Fruit fly (Drosophila melanogaster): ENCODE data around the gene lft.

lft gene

dm6 chr2L:10362408-10363067 is 1.7 kb upstream of the lft start, which contains the start of the genes Cand1 and pim (continued):
- TF ChIP-seq ranshi (GFP tag; IDR thresholded peaks at IDR 0.05), result no peak
- no peak for TF ChIP-seq Six4 (GFP tag; optimal IDR thresholded peaks at IDR 0.05)
- TF ChIP-seq CG32767 (GFP tag; IDR thresholded peaks at IDR 0.05), result no peak
- peak; percentile 57 for TF ChIP-seq phol (tag; optimal IDR thresholded peaks at IDR 0.05)
- no peak for TF ChIP-seq HHEX (GFP tag; optimal IDR thresholded peaks at IDR 0.05)
- no peak for TF ChIP-seq Oaz (GFP tag; IDR thresholded peaks at IDR 0.05)
- TF ChIP-seq CG6765 (GFP tag; optimal IDR thresholded peaks at IDR 0.05), result no peak
- TF ChIP-seq Spps (tag; optimal IDR thresholded peaks at IDR 0.05), result no peak
- TF ChIP-seq jing (GFP tag; optimal IDR thresholded peaks at IDR 0.05), result no peak
- peak; percentile 78 for TF ChIP-seq gfzf (GFP tag; optimal IDR thresholded peaks at IDR 0.05)
- TF ChIP-seq zen (tag; optimal IDR thresholded peaks at IDR 0.05), result peak; percentile 41
- no peak for TF ChIP-seq Meics (GFP tag; optimal IDR thresholded peaks at IDR 0.05)
- no peak for TF ChIP-seq croc (GFP tag; conservative IDR thresholded peaks at IDR 0.05)
- TF ChIP-seq cwo (GFP tag; optimal IDR thresholded peaks at IDR 0.05), result no peak
- peak; percentile 70 for TF ChIP-seq CG16813 (GFP tag; IDR thresholded peaks at IDR 0.05; ENCODE audit: partially characterized antibody)
- no peak for TF ChIP-seq emc (GFP tag; optimal IDR thresholded peaks at IDR 0.05)
- no peak for TF ChIP-seq CG10366 (GFP tag; IDR thresholded peaks at IDR 0.05)
- TF ChIP-seq twi (tag; optimal IDR thresholded peaks at IDR 0.05), result peak; percentile 15
- TF ChIP-seq otp (GFP tag; IDR thresholded peaks at IDR 0.05), result no peak
- TF ChIP-seq az2 (GFP tag; optimal IDR thresholded peaks at IDR 0.05), result no peak
- TF ChIP-seq Dfd (GFP tag; optimal IDR thresholded peaks at IDR 0.05), result no peak
- no peak for TF ChIP-seq ems (GFP tag; optimal IDR thresholded peaks at IDR 0.05)
- no peak for TF ChIP-seq gce (GFP tag; IDR thresholded peaks at IDR 0.05)
- no peak for TF ChIP-seq CG13775 (GFP tag; optimal IDR thresholded peaks at IDR 0.05)
- TF ChIP-seq Drgx (GFP tag; IDR thresholded peaks at IDR 0.05), result no peak
- TF ChIP-seq HmgD (GFP tag; optimal IDR thresholded peaks at IDR 0.05), result no peak
- TF ChIP-seq Dip3 (GFP tag; optimal IDR thresholded peaks at IDR 0.05), result no peak
- TF ChIP-seq Myb (GFP tag; optimal IDR thresholded peaks at IDR 0.05), result no peak
- TF ChIP-seq CG3065 (GFP tag; optimal IDR thresholded peaks at IDR 0.05), result no peak
- no peak for TF ChIP-seq CG9609 (GFP tag; optimal IDR thresholded peaks at IDR 0.05)
- no peak for TF ChIP-seq CG9876 (GFP tag; optimal IDR thresholded peaks at IDR 0.05)
- TF ChIP-seq maf-S (GFP tag; optimal IDR thresholded peaks at IDR 0.05), result no peak
- no peak for TF ChIP-seq CG16779 (GFP tag; IDR thresholded peaks at IDR 0.05)
- TF ChIP-seq CG8478 (optimal IDR thresholded peaks at IDR 0.05), result no peak
- TF ChIP-seq CG13296 (GFP tag; optimal IDR thresholded peaks at IDR 0.05), result no peak
- no peak for TF ChIP-seq CG18476 (GFP tag; optimal IDR thresholded peaks at IDR 0.05)
- peak; percentile 55 for TF ChIP-seq inv (GFP tag; IDR thresholded peaks at IDR 0.05; ENCODE audit: partially characterized antibody)
- no peak for TF ChIP-seq Hmr (GFP tag; optimal IDR thresholded peaks at IDR 0.05)
- no peak for TF ChIP-seq dmrt99B (tag; optimal IDR thresholded peaks at IDR 0.05)
- no peak for TF ChIP-seq unpg (GFP tag; optimal IDR thresholded peaks at IDR 0.05)
- TF ChIP-seq CG7372 (GFP tag; IDR thresholded peaks at IDR 0.05), result no peak
- TF ChIP-seq onecut (GFP tag; IDR thresholded peaks at IDR 0.05), result no peak
- TF ChIP-seq CG6683 (GFP tag; optimal IDR thresholded peaks at IDR 0.05), result no peak
- TF ChIP-seq Deaf1 (tag; optimal IDR thresholded peaks at IDR 0.05), result no peak
- TF ChIP-seq slou (GFP tag; optimal IDR thresholded peaks at IDR 0.05), result no peak
- TF ChIP-seq ab (GFP tag; optimal IDR thresholded peaks at IDR 0.05), result no peak
- no peak for TF ChIP-seq CG10209 (GFP tag; optimal IDR thresholded peaks at IDR 0.05)
- peak; percentile 66 for TF ChIP-seq bbx (GFP tag; IDR thresholded peaks at IDR 0.05; ENCODE audit: partially characterized antibody)
- TF ChIP-seq Hsf (GFP tag; optimal IDR thresholded peaks at IDR 0.05), result no peak
- TF ChIP-seq Opbp (GFP tag; IDR thresholded peaks at IDR 0.05; ENCODE audit: partially characterized antibody), result no peak; the same call in 2 of the 3 replicates
- TF ChIP-seq sim (GFP tag; IDR thresholded peaks at IDR 0.05), result no peak

All from whole organism, embryonic.